Worm (Caenorhabditis elegans): ENCODE measurements around the gene C24A8.5.

The C24A8.5 gene

ce11 chrX:4307559-4308005 is 21.1 kb downstream of the C24A8.5 start (continued):
- TF ChIP-seq fos-1 (tag; optimal IDR thresholded peaks at IDR 0.05): no peak
- no peak for TF ChIP-seq unc-98 (GFP tag; IDR thresholded peaks at IDR 0.05)
- peak; percentile 37; the same call in 1 of the 2 replicates for TF ChIP-seq nhr-19 (GFP tag; conservative IDR thresholded peaks at IDR 0.05)
- peak; percentile 30 for TF ChIP-seq mep-1 (tag; optimal IDR thresholded peaks at IDR 0.05)
- no peak for TF ChIP-seq zip-4 (GFP tag; optimal IDR thresholded peaks at IDR 0.05)
- TF ChIP-seq dpl-1 (GFP tag; optimal IDR thresholded peaks at IDR 0.05): peak in 2 of 3 experiments; percentile 20 to 28
- TF ChIP-seq hpl-2 (GFP tag; optimal IDR thresholded peaks at IDR 0.05): no peak
- no peak for TF ChIP-seq sup-37 (GFP tag; optimal IDR thresholded peaks at IDR 0.05)
- no peak for TF ChIP-seq mef-2 (tag; optimal IDR thresholded peaks at IDR 0.05)
- TF ChIP-seq nhr-11 (tag; optimal IDR thresholded peaks at IDR 0.05): no peak
- no peak for TF ChIP-seq fkh-10 (GFP tag; optimal IDR thresholded peaks at IDR 0.05)
- TF ChIP-seq unc-30 (tag; optimal IDR thresholded peaks at IDR 0.05): no peak
- no peak for TF ChIP-seq lir-3 (tag; optimal IDR thresholded peaks at IDR 0.05; ENCODE audit: poor library complexity)
- no peak for TF ChIP-seq ztf-11 (tag; optimal IDR thresholded peaks at IDR 0.05)
- TF ChIP-seq ets-5 (GFP tag; IDR thresholded peaks at IDR 0.05): no peak
- peak; percentile 55 for TF ChIP-seq nhr-47 (tag; optimal IDR thresholded peaks at IDR 0.05)
- peak in 2 of 3 experiments; percentile 4 to 15 for TF ChIP-seq ceh-82 (tag; optimal IDR thresholded peaks at IDR 0.05)
- no peak for TF ChIP-seq ama-1 (optimal IDR thresholded peaks at IDR 0.05)
- peak; percentile 85 for TF ChIP-seq F16B12.6 (tag; optimal IDR thresholded peaks at IDR 0.05)
- TF ChIP-seq C16A3.4 (tag; optimal IDR thresholded peaks at IDR 0.05): peak; percentile 28
- peak; percentile 47 for TF ChIP-seq rnt-1 (tag; optimal IDR thresholded peaks at IDR 0.05)
- no peak for TF ChIP-seq ceh-63 (GFP tag; optimal IDR thresholded peaks at IDR 0.05)
- TF ChIP-seq snpc-4 (tag; optimal IDR thresholded peaks at IDR 0.05): no peak
- TF ChIP-seq nhr-71 (tag; optimal IDR thresholded peaks at IDR 0.05): peak; percentile 61
- no peak for TF ChIP-seq fkh-4 (tag; optimal IDR thresholded peaks at IDR 0.05; ENCODE audit: borderline replicate concordance)
- no peak for TF ChIP-seq pag-3 (tag; optimal IDR thresholded peaks at IDR 0.05; ENCODE audit: borderline replicate concordance, insufficient read depth)
- TF ChIP-seq egl-27 (tag; optimal IDR thresholded peaks at IDR 0.05): no peak
- no peak for TF ChIP-seq blmp-1 (tag; optimal IDR thresholded peaks at IDR 0.05)
- no peak for TF ChIP-seq nhr-28 (tag; optimal IDR thresholded peaks at IDR 0.05)
- no peak for TF ChIP-seq ces-1 (GFP tag; optimal IDR thresholded peaks at IDR 0.05)
- no peak for TF ChIP-seq mdl-1 (tag; optimal IDR thresholded peaks at IDR 0.05)
- TF ChIP-seq lin-15B (tag; optimal IDR thresholded peaks at IDR 0.05): no peak
- TF ChIP-seq isw-1 (GFP tag; IDR thresholded peaks at IDR 0.05): 0 out of 2 replicates have a peak, but pooled peaks have one; percentile 15
- no peak for TF ChIP-seq nhr-12 (tag; optimal IDR thresholded peaks at IDR 0.05)
- peak; percentile 18 for TF ChIP-seq nhr-90 (tag; optimal IDR thresholded peaks at IDR 0.05; ENCODE audit: poor library complexity)
- peak; percentile 13 to 41 for TF ChIP-seq lsy-2 (tag; optimal IDR thresholded peaks at IDR 0.05)
- no peak for TF ChIP-seq hlh-17 (GFP tag; optimal IDR thresholded peaks at IDR 0.05; ENCODE audit: borderline replicate concordance)
- peak; percentile 6 for TF ChIP-seq elt-2 (tag; optimal IDR thresholded peaks at IDR 0.05)
- TF ChIP-seq sptf-1 (tag; optimal IDR thresholded peaks at IDR 0.05): no peak
- TF ChIP-seq pqm-1 (tag; optimal IDR thresholded peaks at IDR 0.05): no peak
- peak; percentile 45 for TF ChIP-seq xbp-1 (tag; optimal IDR thresholded peaks at IDR 0.05)
- TF ChIP-seq C04F5.9 (tag; optimal IDR thresholded peaks at IDR 0.05): no peak
- TF ChIP-seq lin-39 (tag; optimal IDR thresholded peaks at IDR 0.05): no peak
- no peak for TF ChIP-seq nhr-84 (tag; optimal IDR thresholded peaks at IDR 0.05)

ce11 chrX:4306861-4307260 is 21.9 kb downstream of the C24A8.5 start, which contains the start of gene pqn-15:
Gene pqn-15, minus strand, starts transcription at chrX:4306961.
- no peak for TF ChIP-seq vab-15 (tag; optimal IDR thresholded peaks at IDR 0.05)
- TF ChIP-seq F16B12.6 (tag; optimal IDR thresholded peaks at IDR 0.05): no peak
- TF ChIP-seq dpl-1 (GFP tag; optimal IDR thresholded peaks at IDR 0.05): no peak
- TF ChIP-seq tlp-1 (tag; optimal IDR thresholded peaks at IDR 0.05): no peak
- TF ChIP-seq efl-1 (optimal IDR thresholded peaks at IDR 0.05): no peak
- no peak for TF ChIP-seq efl-1 (GFP tag; optimal IDR thresholded peaks at IDR 0.05 in 1 of 2)
- TF ChIP-seq nhr-76 (tag; optimal IDR thresholded peaks at IDR 0.05): no peak
- TF ChIP-seq mab-9 (GFP tag; IDR thresholded peaks at IDR 0.05): no peak
- no peak for TF ChIP-seq nhr-19 (GFP tag; conservative IDR thresholded peaks at IDR 0.05)
- no peak for TF ChIP-seq nhr-90 (tag; optimal IDR thresholded peaks at IDR 0.05; ENCODE audit: poor library complexity)
- TF ChIP-seq elt-2 (tag; optimal IDR thresholded peaks at IDR 0.05): no peak
- no peak for TF ChIP-seq ceh-63 (GFP tag; optimal IDR thresholded peaks at IDR 0.05)
- TF ChIP-seq lir-3 (tag; optimal IDR thresholded peaks at IDR 0.05; ENCODE audit: poor library complexity): no peak
- no peak for TF ChIP-seq nhr-47 (tag; optimal IDR thresholded peaks at IDR 0.05)
- TF ChIP-seq pqm-1 (tag; optimal IDR thresholded peaks at IDR 0.05): no peak

Measured in whole organism, L1 larva.